Worm (Caenorhabditis elegans): ENCODE data around the gene mdt-11.
A peak's percentile ranks its signal among the peaks of the same experiment; 100 is the strongest.

The mdt-11 gene

ce11 chrIII:4998956-4999425 lies 22.0 kb upstream of the mdt-11 start, which contains the start of gene smcr-8 (continued):
- TF ChIP-seq lin-26 (GFP tag; IDR thresholded peaks at IDR 0.05): no peak
- TF ChIP-seq ekl-4 (GFP tag; IDR thresholded peaks at IDR 0.05): 0 out of 2 replicates have a peak, but pooled peaks have one; percentile 42
- TF ChIP-seq F22D6.2 (tag; optimal IDR thresholded peaks at IDR 0.05): no peak
- no peak for TF ChIP-seq bed-1 (GFP tag; IDR thresholded peaks at IDR 0.05)
- TF ChIP-seq cebp-1 (GFP tag; IDR thresholded peaks at IDR 0.05): no peak
- no peak for TF ChIP-seq cebp-1 (tag; optimal IDR thresholded peaks at IDR 0.05)
- peak; percentile 29 for TF ChIP-seq efl-1 (GFP tag; optimal IDR thresholded peaks at IDR 0.05)
- TF ChIP-seq C06A6.2 (GFP tag; conservative IDR thresholded peaks at IDR 0.05): no peak
- no peak for TF ChIP-seq dpl-1 (GFP tag; optimal IDR thresholded peaks at IDR 0.05)
- no peak for TF ChIP-seq attf-6 (GFP tag; IDR thresholded peaks at IDR 0.05)
- TF ChIP-seq nhr-27 (tag; optimal IDR thresholded peaks at IDR 0.05): no peak
- TF ChIP-seq ceh-40 (GFP tag; IDR thresholded peaks at IDR 0.05): no peak
- TF ChIP-seq rpc-1 (optimal IDR thresholded peaks at IDR 0.05): no peak
- no peak for TF ChIP-seq rpc-1 (tag; optimal IDR thresholded peaks at IDR 0.05)
- no peak for TF ChIP-seq nfya-2 (GFP tag; IDR thresholded peaks at IDR 0.05)
- TF ChIP-seq zfh-2 (GFP tag; conservative IDR thresholded peaks at IDR 0.05): no peak
- no peak for TF ChIP-seq gei-17 (GFP tag; optimal IDR thresholded peaks at IDR 0.05)
- no peak for TF ChIP-seq C17E4.6 (GFP tag; IDR thresholded peaks at IDR 0.05)
- no peak for TF ChIP-seq mcd-1 (GFP tag; IDR thresholded peaks at IDR 0.05)
- TF ChIP-seq lin-40 (tag; optimal IDR thresholded peaks at IDR 0.05): no peak
- TF ChIP-seq F52B5.7 (tag; optimal IDR thresholded peaks at IDR 0.05): no peak
- no peak for TF ChIP-seq pbrm-1 (GFP tag; IDR thresholded peaks at IDR 0.05)
- TF ChIP-seq T26A5.8 (tag; optimal IDR thresholded peaks at IDR 0.05): no peak
- peak; percentile 69 for TF ChIP-seq madf-8 (GFP tag; conservative IDR thresholded peaks at IDR 0.05)
- no peak for TF ChIP-seq tbx-9 (tag; optimal IDR thresholded peaks at IDR 0.05; ENCODE audit: borderline replicate concordance)
- peak; percentile 56; the same call in 1 of the 2 replicates for TF ChIP-seq attf-3 (GFP tag; conservative IDR thresholded peaks at IDR 0.05)
- no peak for TF ChIP-seq nfyb-1 (GFP tag; IDR thresholded peaks at IDR 0.05)
- TF ChIP-seq lag-1 (GFP tag; IDR thresholded peaks at IDR 0.05): no peak
- TF ChIP-seq nhr-120 (GFP tag; IDR thresholded peaks at IDR 0.05): no peak
- TF ChIP-seq ceh-79 (tag; optimal IDR thresholded peaks at IDR 0.05): no peak
- no peak for TF ChIP-seq Y53F4B.3 (GFP tag; IDR thresholded peaks at IDR 0.05)
- TF ChIP-seq Y56A3A.18 (GFP tag; IDR thresholded peaks at IDR 0.05): no peak
- TF ChIP-seq madf-10 (tag; optimal IDR thresholded peaks at IDR 0.05): no peak
- TF ChIP-seq xnd-1 (tag; optimal IDR thresholded peaks at IDR 0.05): peak; percentile 82
- TF ChIP-seq die-1 (tag; optimal IDR thresholded peaks at IDR 0.05): no peak
- TF ChIP-seq ama-1 (optimal IDR thresholded peaks at IDR 0.05): no peak
- no peak for TF ChIP-seq ama-1 (GFP tag; optimal IDR thresholded peaks at IDR 0.05)
- no peak for TF ChIP-seq egrh-3 (GFP tag; IDR thresholded peaks at IDR 0.05)
- TF ChIP-seq ztf-26 (tag; optimal IDR thresholded peaks at IDR 0.05): no peak
- TF ChIP-seq lin-35 (GFP tag; optimal IDR thresholded peaks at IDR 0.05): no peak
- no peak for TF ChIP-seq dpff-1 (tag; optimal IDR thresholded peaks at IDR 0.05)
- no peak for TF ChIP-seq fkh-3 (tag; optimal IDR thresholded peaks at IDR 0.05)
- no peak for TF ChIP-seq F55B11.4 (tag; optimal IDR thresholded peaks at IDR 0.05; ENCODE audit: borderline replicate concordance, insufficient read depth)
- no peak for TF ChIP-seq zim-3 (tag; optimal IDR thresholded peaks at IDR 0.05)
- no peak for TF ChIP-seq K11D2.4 (GFP tag; IDR thresholded peaks at IDR 0.05)
- TF ChIP-seq B0019.2 (GFP tag; conservative IDR thresholded peaks at IDR 0.05): 0 out of 2 replicates have a peak, but pooled peaks have one; percentile 14
- no peak for TF ChIP-seq Y95B8A.8 (GFP tag; IDR thresholded peaks at IDR 0.05)
- TF ChIP-seq F57C9.4 (tag; optimal IDR thresholded peaks at IDR 0.05): no peak
- peak in 1 of 2 experiments; percentile 17 for TF ChIP-seq rec-8 (tag; optimal IDR thresholded peaks at IDR 0.05)
- no peak for TF ChIP-seq unc-62 (GFP tag; optimal IDR thresholded peaks at IDR 0.05)
- TF ChIP-seq nfya-1 (tag; optimal IDR thresholded peaks at IDR 0.05; ENCODE audit: borderline replicate concordance, insufficient read depth): no peak
